Fruit fly (Drosophila melanogaster) whole organism, adult: ENCODE measurements around the gene Plc21C.

Experiments
- CG11617 ChIP-seq: fragments of 200-800 bp; sonication (Bioruptor generic); optimal IDR thresholded peaks from 2 replicates; lab custom pipeline; 2017; ENCODE audit warnings: mild to moderate bottlenecking, missing biosample characterization, missing genetic modification reagents, missing genetic modification characterization
- CG14711 ChIP-seq: fragments of 200-800 bp; sonication (Bioruptor generic); optimal IDR thresholded peaks from 2 replicates; lab custom pipeline; 2018; ENCODE audit warnings: missing biosample characterization, mild to moderate bottlenecking, missing genetic modification characterization, moderate library complexity
- CG1620 ChIP-seq: fragments of 200-800 bp; sonication (Bioruptor generic); optimal IDR thresholded peaks from 2 replicates; lab custom pipeline; 2016; ENCODE audit warnings: missing biosample characterization, missing genetic modification characterization
- CG33017 ChIP-seq: fragments of 200-800 bp; sonication (Bioruptor generic); optimal IDR thresholded peaks from 2 replicates; lab custom pipeline; 2018; ENCODE audit warnings: missing biosample characterization, mild to moderate bottlenecking, missing genetic modification characterization, moderate library complexity
- CG5204 ChIP-seq: fragments of 200-800 bp; sonication (Bioruptor generic); optimal IDR thresholded peaks from 2 replicates; lab custom pipeline; 2016; ENCODE audit warnings: missing biosample characterization, missing genetic modification characterization
- CG7045 ChIP-seq: fragments of 200-800 bp; sonication (Bioruptor generic); optimal IDR thresholded peaks from 2 replicates; lab custom pipeline; 2017; ENCODE audit warnings: missing biosample characterization, mild to moderate bottlenecking, missing genetic modification characterization
- CG7101 ChIP-seq: fragments of 200-800 bp; sonication (Bioruptor generic); optimal IDR thresholded peaks from 2 replicates; lab custom pipeline; 2018; ENCODE audit warnings: missing biosample characterization, mild to moderate bottlenecking, missing genetic modification characterization, moderate library complexity
- Hr96 ChIP-seq: fragments of 200-800 bp; sonication (Bioruptor generic); optimal IDR thresholded peaks from 2 replicates; lab custom pipeline; 2016; ENCODE audit warnings: missing biosample characterization, missing genetic modification characterization
- bab1 ChIP-seq: fragments of 200-800 bp; sonication (Bioruptor generic); optimal IDR thresholded peaks from 3 replicates; lab custom pipeline; 2019; ENCODE audit warnings: missing biosample characterization, mild to moderate bottlenecking, missing genetic modification characterization, moderate library complexity
- cic ChIP-seq: fragments of 200-800 bp; sonication (Bioruptor generic); optimal IDR thresholded peaks from 2 replicates; lab custom pipeline; 2017; ENCODE audit warnings: missing biosample characterization, mild to moderate bottlenecking, missing genetic modification characterization, moderate library complexity
- cnc ChIP-seq, 2 experiments: fragments of >200 bp; optimal IDR thresholded peaks; 2 replicates each; lab custom pipeline; 2017
- kay ChIP-seq: fragments of 200-800 bp; sonication (Bioruptor generic); peaks from one replicate; lab custom pipeline; 2016; ENCODE audit warnings: missing biosample characterization, missing genetic modification characterization, borderline replicate concordance
- ovo ChIP-seq: fragments of 200-800 bp; sonication (Bioruptor generic); optimal IDR thresholded peaks from 2 replicates; lab custom pipeline; 2016; ENCODE audit warnings: missing biosample characterization, missing genetic modification characterization
- toe ChIP-seq: fragments of 200-800 bp; sonication (Bioruptor generic); optimal IDR thresholded peaks from 2 replicates; lab custom pipeline; 2016; ENCODE audit warnings: missing biosample characterization, missing genetic modification characterization

DNA sequence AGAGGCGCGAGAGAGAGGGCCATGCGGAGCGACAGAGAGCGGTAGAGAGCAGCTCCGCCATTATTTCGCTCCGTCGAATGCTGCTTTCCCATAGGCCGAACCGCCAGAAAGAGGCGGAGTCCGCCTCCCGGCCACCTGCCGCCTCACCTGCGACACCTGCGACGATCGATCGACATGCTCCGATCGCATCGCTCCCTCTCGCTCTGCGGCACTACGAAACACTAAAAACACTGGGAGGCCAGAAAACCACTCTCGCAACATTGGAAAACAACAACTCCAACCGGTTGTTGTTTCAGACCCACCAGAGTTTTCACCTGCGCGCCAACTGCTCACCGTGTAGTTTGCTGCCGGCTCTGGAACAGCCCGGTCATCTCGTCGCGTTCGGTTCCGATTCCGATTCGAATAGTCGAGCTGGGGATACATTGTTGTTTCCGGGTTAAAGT, 72.1 kb downstream of the Plc21C start, which contains the start of gene al:
- TF ChIP-seq CG1620 (GFP tag; lab: Kevin White, UChicago) (no peak), ovo (GFP tag; lab: Kevin White, UChicago) (no peak), CG11617 (no peak), CG5204 (GFP tag; lab: Kevin White, UChicago) (no peak), CG7101 (tag; lab: Kevin White, UChicago) (no peak), cnc (optimal IDR thresholded peaks at IDR 0.05; lab: Kevin White, UChicago) (no peak), CG7045 (GFP tag; lab: Kevin White, UChicago) (no peak), kay (no peak), toe (GFP tag; lab: Kevin White, UChicago) (no peak), cic (GFP tag; lab: Kevin White, UChicago) (no peak), CG14711 (no peak), bab1 (GFP tag; lab: Kevin White, UChicago) (no peak), Hr96 (GFP tag; lab: Kevin White, UChicago) (no peak), CG33017 (no peak)
